Fruit fly (Drosophila melanogaster): Measurements from ENCODE around the gene CG18530.

CG18530 gene

DNA sequence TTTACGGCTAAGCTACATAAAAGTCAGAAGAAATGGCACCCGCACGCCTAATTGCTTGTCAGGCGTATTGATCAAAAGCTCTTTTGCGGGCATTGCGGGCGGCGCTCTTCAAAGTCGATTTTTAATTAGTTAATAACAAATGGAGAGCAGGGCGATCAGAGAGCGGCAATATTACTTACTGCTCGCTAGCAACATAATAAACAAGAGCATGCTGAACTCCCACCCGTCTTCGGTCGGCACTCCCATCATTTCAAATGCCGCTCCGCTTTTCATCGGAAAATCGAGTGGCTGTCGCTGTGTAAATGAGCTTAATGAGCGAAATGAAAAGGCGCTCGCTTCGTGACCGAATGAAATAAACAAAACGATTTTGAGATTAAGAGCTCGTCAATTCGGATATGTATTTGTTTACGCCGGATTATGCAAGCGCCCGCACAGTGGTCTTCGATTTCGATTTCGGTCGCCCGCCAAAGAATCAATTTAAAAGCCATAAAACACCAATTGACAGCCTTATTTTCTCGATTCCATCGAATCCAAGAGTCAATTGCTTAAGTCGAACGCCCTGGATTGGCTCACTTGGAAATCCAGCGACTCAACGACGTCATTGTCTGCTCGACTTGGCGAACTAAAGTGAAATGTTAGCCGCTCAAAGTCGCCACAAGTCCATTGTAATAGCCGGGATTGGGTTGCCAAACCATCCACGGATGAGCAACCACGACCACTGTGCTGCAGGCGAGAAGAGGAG is 20.5 kb downstream of the CG18530 start (continued):
- TF ChIP-seq CG8089 (GFP tag; optimal IDR thresholded peaks at IDR 0.05): peak; percentile 69
- TF ChIP-seq z (GFP tag; IDR thresholded peaks at IDR 0.05): peak; percentile 84
- peak; percentile 88 for TF ChIP-seq CG15269 (tag; optimal IDR thresholded peaks at IDR 0.05)
- TF ChIP-seq B-H2 (GFP tag; optimal IDR thresholded peaks at IDR 0.05): no peak
- peak; percentile 84 for TF ChIP-seq CG7786 (GFP tag; optimal IDR thresholded peaks at IDR 0.05)
- peak; percentile 64; the same call in 1 of the 2 replicates for TF ChIP-seq klu (GFP tag; IDR thresholded peaks at IDR 0.05)
- TF ChIP-seq Ets97D (GFP tag; optimal IDR thresholded peaks at IDR 0.05): peak; percentile 31
- no peak for TF ChIP-seq fru (optimal IDR thresholded peaks at IDR 0.05)
- TF ChIP-seq CG7271 (tag; optimal IDR thresholded peaks at IDR 0.05): no peak
- TF ChIP-seq CG1529 (GFP tag; optimal IDR thresholded peaks at IDR 0.05): peak; percentile 83
- 0 out of 2 replicates have a peak, but pooled peaks have one; percentile 46 for TF ChIP-seq CG11696 (GFP tag; IDR thresholded peaks at IDR 0.05)
- TF ChIP-seq stc (GFP tag; IDR thresholded peaks at IDR 0.05): peak; percentile 87
- no peak for TF ChIP-seq ac (GFP tag; optimal IDR thresholded peaks at IDR 0.05)
- peak; percentile 87 for TF ChIP-seq NfI (GFP tag; optimal IDR thresholded peaks at IDR 0.05)
- TF ChIP-seq CG10366 (GFP tag; IDR thresholded peaks at IDR 0.05): peak; percentile 81
- TF ChIP-seq CG17802 (tag; optimal IDR thresholded peaks at IDR 0.05): peak; percentile 13
- TF ChIP-seq tio (GFP tag; optimal IDR thresholded peaks at IDR 0.05): peak; percentile 77
- peak; percentile 39 for TF ChIP-seq GATAe (GFP tag; conservative IDR thresholded peaks at IDR 0.05)
- no peak; the same call in 1 of the 2 replicates for TF ChIP-seq CG8765 (GFP tag; IDR thresholded peaks at IDR 0.05)
- peak; percentile 69 for TF ChIP-seq Mes4 (GFP tag; optimal IDR thresholded peaks at IDR 0.05)
- TF ChIP-seq CG12104 (GFP tag; optimal IDR thresholded peaks at IDR 0.05): peak; percentile 61
- no peak for TF ChIP-seq CkIIα-i1 (GFP tag; IDR thresholded peaks at IDR 0.05)
- TF ChIP-seq HmgZ (tag; optimal IDR thresholded peaks at IDR 0.05): peak; percentile 64
- peak; percentile 78 for TF ChIP-seq ap (GFP tag; IDR thresholded peaks at IDR 0.05)
- peak; percentile 74 for TF ChIP-seq kah (GFP tag; optimal IDR thresholded peaks at IDR 0.05)
- TF ChIP-seq salm (tag; optimal IDR thresholded peaks at IDR 0.05): peak; percentile 72
- peak; percentile 60 for TF ChIP-seq CG6654 (GFP tag; optimal IDR thresholded peaks at IDR 0.05)
- TF ChIP-seq Atf6 (GFP tag; IDR thresholded peaks at IDR 0.05): peak; percentile 87; the same call in 1 of the 2 replicates
- TF ChIP-seq fd3F (GFP tag; optimal IDR thresholded peaks at IDR 0.05): peak; percentile 76
- TF ChIP-seq CG14441 (GFP tag; IDR thresholded peaks at IDR 0.05): peak; percentile 87
- peak; percentile 48 for TF ChIP-seq CG12236 (GFP tag; optimal IDR thresholded peaks at IDR 0.05)
- TF ChIP-seq zfh2 (GFP tag; optimal IDR thresholded peaks at IDR 0.05): peak; percentile 69
- TF ChIP-seq CG10209 (GFP tag; optimal IDR thresholded peaks at IDR 0.05): peak; percentile 86
- no peak for TF ChIP-seq cg (GFP tag; optimal IDR thresholded peaks at IDR 0.05)
- TF ChIP-seq Drgx (GFP tag; IDR thresholded peaks at IDR 0.05): peak; percentile 77; the same call in 1 of the 2 replicates
- peak; percentile 72 for TF ChIP-seq tx (GFP tag; optimal IDR thresholded peaks at IDR 0.05)
- TF ChIP-seq CG15479 (GFP tag; optimal IDR thresholded peaks at IDR 0.05): no peak
- TF ChIP-seq h (optimal IDR thresholded peaks at IDR 0.05): no peak
- TF ChIP-seq CG11093 (GFP tag; IDR thresholded peaks at IDR 0.05): peak; percentile 81
- TF ChIP-seq CG14050 (GFP tag; IDR thresholded peaks at IDR 0.05): peak; percentile 75
- peak; percentile 92 for TF ChIP-seq Sox100B (GFP tag; optimal IDR thresholded peaks at IDR 0.05)
- peak; percentile 83 for TF ChIP-seq CG12942 (GFP tag; optimal IDR thresholded peaks at IDR 0.05)
- peak; percentile 65 for TF ChIP-seq CG17829 (tag; optimal IDR thresholded peaks at IDR 0.05)
- TF ChIP-seq CG32772 (GFP tag; IDR thresholded peaks at IDR 0.05): peak; percentile 63
- TF ChIP-seq sqz (GFP tag; optimal IDR thresholded peaks at IDR 0.05): no peak
- no peak for TF ChIP-seq CG10431 (GFP tag; optimal IDR thresholded peaks at IDR 0.05)
- TF ChIP-seq Trl (optimal IDR thresholded peaks at IDR 0.05): peak; percentile 21 to 56
- peak; percentile 67 for TF ChIP-seq Trl (GFP tag; optimal IDR thresholded peaks at IDR 0.05)
- peak; percentile 93 for TF ChIP-seq Oli (tag; optimal IDR thresholded peaks at IDR 0.05)
- no peak for TF ChIP-seq sens-2 (GFP tag; IDR thresholded peaks at IDR 0.05)
- peak; percentile 63 for TF ChIP-seq CG17186 (GFP tag; optimal IDR thresholded peaks at IDR 0.05)

Data from whole organism, embryonic.